Fruit fly (Drosophila melanogaster): ENCODE measurements around the gene Npc1a.
A peak's percentile ranks its signal among the peaks of the same experiment; 100 is the strongest.

Npc1a gene

DNA sequence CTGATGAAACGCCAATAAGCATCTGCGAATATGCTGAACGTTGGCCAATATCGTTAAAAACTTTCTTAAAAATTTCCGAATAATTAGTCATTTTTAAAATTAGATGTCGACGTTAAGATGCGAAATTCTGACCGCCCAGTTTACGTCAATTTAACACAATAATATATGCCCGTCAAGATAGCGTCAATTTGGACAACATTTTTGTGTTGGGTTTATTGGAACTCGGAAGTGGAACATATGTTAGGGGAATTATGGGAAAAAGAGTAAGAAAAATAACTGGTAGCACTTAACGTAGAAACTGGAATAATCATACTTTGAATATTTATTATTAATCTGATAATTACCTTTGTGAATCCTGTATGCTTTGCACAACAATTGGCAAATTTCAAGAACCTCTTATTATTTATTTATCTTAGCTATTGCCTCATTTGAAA is 34.7 kb upstream of the Npc1a start, which contains the start of gene CG5676 (continued):
- peak; percentile 19 for TF ChIP-seq Fer1 (GFP tag; optimal IDR thresholded peaks at IDR 0.05)
- no peak for TF ChIP-seq CG7357 (GFP tag; IDR thresholded peaks at IDR 0.05)
- peak; percentile 100 for TF ChIP-seq CG1603 (tag; optimal IDR thresholded peaks at IDR 0.05)
- TF ChIP-seq seq (GFP tag; IDR thresholded peaks at IDR 0.05), result no peak
- no peak for TF ChIP-seq CG17568 (GFP tag; optimal IDR thresholded peaks at IDR 0.05)
- no peak for TF ChIP-seq CG4282 (GFP tag; optimal IDR thresholded peaks at IDR 0.05)
- no peak for TF ChIP-seq pan (optimal IDR thresholded peaks at IDR 0.05)
- TF ChIP-seq pan (GFP tag; optimal IDR thresholded peaks at IDR 0.05 in 1 of 2, IDR thresholded peaks at IDR 0.05 in 1 of 2), result no peak
- peak; percentile 4 for TF ChIP-seq nom (GFP tag; optimal IDR thresholded peaks at IDR 0.05)
- TF ChIP-seq CHES-1-like (GFP tag; optimal IDR thresholded peaks at IDR 0.05), result no peak
- no peak for TF ChIP-seq CG12942 (GFP tag; optimal IDR thresholded peaks at IDR 0.05)
- no peak for TF ChIP-seq Ravus (GFP tag; IDR thresholded peaks at IDR 0.05)
- peak; percentile 14 for TF ChIP-seq CG8290 (GFP tag; optimal IDR thresholded peaks at IDR 0.05)
- no peak for TF ChIP-seq CG8290 (tag; optimal IDR thresholded peaks at IDR 0.05)
- no peak for TF ChIP-seq lmd (GFP tag; IDR thresholded peaks at IDR 0.05)
- peak; percentile 20; the same call in 1 of the 3 replicates for TF ChIP-seq CG6791 (GFP tag; IDR thresholded peaks at IDR 0.05; ENCODE audit: partially characterized antibody)
- no peak for TF ChIP-seq Taf1 (GFP tag; IDR thresholded peaks at IDR 0.05)
- peak; percentile 15 for TF ChIP-seq CG4617 (GFP tag; optimal IDR thresholded peaks at IDR 0.05; ENCODE audit: borderline replicate concordance)
- no peak for TF ChIP-seq Deaf1 (tag; optimal IDR thresholded peaks at IDR 0.05)
- TF ChIP-seq chinmo (GFP tag; IDR thresholded peaks at IDR 0.05; ENCODE audit: partially characterized antibody), result no peak
- no peak for TF ChIP-seq CG2678 (tag; optimal IDR thresholded peaks at IDR 0.05)
- TF ChIP-seq CG30431 (GFP tag; optimal IDR thresholded peaks at IDR 0.05), result no peak
- no peak for TF ChIP-seq B-H1 (GFP tag; IDR thresholded peaks at IDR 0.05)
- TF ChIP-seq h (optimal IDR thresholded peaks at IDR 0.05), result no peak
- no peak for TF ChIP-seq Mad (GFP tag; optimal IDR thresholded peaks at IDR 0.05)
- no peak for TF ChIP-seq CG11247 (GFP tag; IDR thresholded peaks at IDR 0.05)
- no peak for TF ChIP-seq CG7928 (GFP tag; optimal IDR thresholded peaks at IDR 0.05)
- no peak for TF ChIP-seq HLH54F (GFP tag; optimal IDR thresholded peaks at IDR 0.05)
- no peak for TF ChIP-seq CG10274 (GFP tag; optimal IDR thresholded peaks at IDR 0.05)
- 0 out of 2 replicates have a peak, but pooled peaks have one; percentile 8 for TF ChIP-seq E2f2 (GFP tag; IDR thresholded peaks at IDR 0.05)
- no peak for TF ChIP-seq Gug (GFP tag; IDR thresholded peaks at IDR 0.05)
- TF ChIP-seq dmrt11E (tag; optimal IDR thresholded peaks at IDR 0.05), result no peak
- TF ChIP-seq HLH3B (GFP tag; IDR thresholded peaks at IDR 0.05), result no peak

DNA sequence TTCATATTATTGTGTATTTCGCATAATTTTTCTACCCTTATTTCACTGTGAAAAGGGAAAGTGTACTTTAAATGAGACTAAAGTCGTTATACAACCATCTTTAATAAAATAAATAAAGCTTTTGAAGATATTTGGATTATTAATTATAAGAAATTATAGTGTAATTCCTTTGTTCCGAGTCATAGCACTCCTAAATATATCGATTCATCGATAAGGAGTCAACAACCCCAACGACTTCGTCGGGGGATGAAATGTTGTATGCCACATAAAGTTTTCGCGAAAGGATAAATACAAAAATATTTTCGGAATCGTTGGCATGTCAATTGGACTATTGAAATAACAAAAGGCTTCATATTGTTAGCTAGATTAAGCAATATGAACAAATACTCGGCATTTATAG is 30.6 kb upstream of the Npc1a start, which contains the start of gene Ror:
Gene Ror (plus strand): TSS at position 252 of the 400 bp plus-strand sequence.
- TF ChIP-seq BEAF-32 (GFP tag; optimal IDR thresholded peaks at IDR 0.05), result peak; percentile 50
- TF ChIP-seq CG2712 (tag; optimal IDR thresholded peaks at IDR 0.05), result no peak
- TF ChIP-seq Scr (GFP tag; IDR thresholded peaks at IDR 0.05; ENCODE audit: partially characterized antibody), result peak; percentile 47; the same call in 1 of the 2 replicates
- TF ChIP-seq Max (GFP tag; optimal IDR thresholded peaks at IDR 0.05), result no peak
- peak; percentile 71 for TF ChIP-seq CG2116 (GFP tag; optimal IDR thresholded peaks at IDR 0.05)
- peak; percentile 64 for TF ChIP-seq CG30020 (tag; optimal IDR thresholded peaks at IDR 0.05)
- no peak for TF ChIP-seq Fer1 (GFP tag; optimal IDR thresholded peaks at IDR 0.05)
- TF ChIP-seq ham (GFP tag; IDR thresholded peaks at IDR 0.05), result no peak
- no peak for TF ChIP-seq CG9932 (GFP tag; IDR thresholded peaks at IDR 0.05)
- TF ChIP-seq MESR4 (GFP tag; optimal IDR thresholded peaks at IDR 0.05), result peak; percentile 7
- peak; percentile 47; the same call in 1 of the 2 replicates for TF ChIP-seq unc-4 (GFP tag; IDR thresholded peaks at IDR 0.05; ENCODE audit: partially characterized antibody)
- peak; percentile 1 for TF ChIP-seq stwl (tag; optimal IDR thresholded peaks at IDR 0.05)
- TF ChIP-seq pnt (GFP tag; optimal IDR thresholded peaks at IDR 0.05), result no peak
- TF ChIP-seq CG1602 (GFP tag; optimal IDR thresholded peaks at IDR 0.05), result no peak
- no peak for TF ChIP-seq CG3726 (GFP tag; IDR thresholded peaks at IDR 0.05)
- no peak for TF ChIP-seq run (tag; optimal IDR thresholded peaks at IDR 0.05)
- no peak for TF ChIP-seq CG2678 (tag; optimal IDR thresholded peaks at IDR 0.05)
- peak; percentile 43 for TF ChIP-seq nerfin-1 (tag; optimal IDR thresholded peaks at IDR 0.05)
- TF ChIP-seq gt (GFP tag; IDR thresholded peaks at IDR 0.05), result no peak
- 0 out of 4 replicates have a peak, but pooled peaks have one; percentile 12 for TF ChIP-seq Dll (GFP tag; IDR thresholded peaks at IDR 0.05; ENCODE audit: partially characterized antibody)
